Fruit fly (Drosophila melanogaster) whole organism, embryonic: ENCODE results near the gene CG10147.

Experiments
- Asciz ChIP-seq: fragments of 200-800 bp; sonication (Bioruptor generic); optimal IDR thresholded peaks from 2 replicates; lab custom pipeline; 2017; ENCODE audit warnings: missing biosample characterization, mild to moderate bottlenecking, missing genetic modification characterization, missing genetic modification reagents
- Awh ChIP-seq: fragments of 200-800 bp; sonication (Bioruptor generic); IDR thresholded peaks from 2 replicates; pipeline ENCODE4, ENCODE4 v1.3.6; 2022; ENCODE audit warnings: missing biosample characterization, missing genetic modification characterization
- CG10147 ChIP-seq: fragments of 200-800 bp; sonication (Bioruptor generic); optimal IDR thresholded peaks from 2 replicates; lab custom pipeline; 2019; ENCODE audit warnings: missing biosample characterization, mild to moderate bottlenecking, missing genetic modification characterization, moderate library complexity
- CG10366 ChIP-seq: fragments of 200-800 bp; sonication (Bioruptor generic); IDR thresholded peaks from 2 replicates; pipeline ENCODE4 v1.3.6; 2022; ENCODE audit warnings: missing biosample characterization, missing genetic modification characterization
- CG11093 ChIP-seq: fragments of 200-800 bp; sonication (Bioruptor generic); IDR thresholded peaks from 3 replicates; pipeline ENCODE4 v1.3.6; 2022; ENCODE audit warnings: missing biosample characterization, missing genetic modification characterization
- CG11398 ChIP-seq: fragments of 200-800 bp; sonication (Bioruptor generic); optimal IDR thresholded peaks from 2 replicates; lab custom pipeline; 2016; ENCODE audit warnings: missing biosample characterization, missing genetic modification characterization
- CG13424 ChIP-seq: fragments of 200-800 bp; sonication (Bioruptor generic); optimal IDR thresholded peaks from 2 replicates; lab custom pipeline; 2019; ENCODE audit warnings: missing biosample characterization, mild to moderate bottlenecking, missing genetic modification characterization, moderate library complexity
- CG13624 ChIP-seq: fragments of 200-800 bp; sonication (Bioruptor generic); optimal IDR thresholded peaks from 2 replicates; lab custom pipeline; 2016; ENCODE audit warnings: missing biosample characterization, missing genetic modification characterization
- CG14050 ChIP-seq: fragments of 200-800 bp; sonication (Bioruptor generic); IDR thresholded peaks from 3 replicates; pipeline ENCODE4 v1.3.6; 2022; ENCODE audit warnings: missing biosample characterization, missing genetic modification characterization
- CG14441 ChIP-seq: fragments of 200-800 bp; sonication (Bioruptor generic); IDR thresholded peaks from 2 replicates; pipeline ENCODE4 v1.3.6; 2022; ENCODE audit warnings: missing biosample characterization, missing genetic modification characterization
- CG15269 ChIP-seq: fragments of 200-800 bp; sonication (Bioruptor generic); optimal IDR thresholded peaks from 2 replicates; lab custom pipeline; 2018; ENCODE audit warnings: missing biosample characterization, mild to moderate bottlenecking, missing genetic modification characterization, moderate library complexity
- CG1529 ChIP-seq: fragments of 200-800 bp; sonication (Bioruptor generic); optimal IDR thresholded peaks from 3 replicates; lab custom pipeline; 2018; ENCODE audit warnings: missing biosample characterization, missing genetic modification characterization
- CG1603 ChIP-seq: fragments of 200-800 bp; sonication (Bioruptor generic); optimal IDR thresholded peaks from 2 replicates; lab custom pipeline; 2019; ENCODE audit warnings: missing biosample characterization, mild to moderate bottlenecking, missing genetic modification characterization, moderate library complexity
- CG17359 ChIP-seq: fragments of 200-800 bp; sonication (Bioruptor generic); optimal IDR thresholded peaks from 3 replicates; lab custom pipeline; 2018; ENCODE audit warnings: missing biosample characterization, mild to moderate bottlenecking, missing genetic modification characterization, moderate library complexity
- CG18619 ChIP-seq: fragments of 200-800 bp; sonication (Bioruptor generic); optimal IDR thresholded peaks from 3 replicates; lab custom pipeline; 2017; ENCODE audit warnings: missing biosample characterization, mild to moderate bottlenecking, missing genetic modification characterization
- CG2712 ChIP-seq: fragments of 200-800 bp; optimal IDR thresholded peaks from 3 replicates; lab custom pipeline; 2019; ENCODE audit warnings: missing biosample characterization, mild to moderate bottlenecking, missing genetic modification characterization, moderate library complexity
- CG30403 ChIP-seq: fragments of 200-800 bp; sonication (Bioruptor generic); optimal IDR thresholded peaks from 3 replicates; lab custom pipeline; 2016; ENCODE audit warnings: missing biosample characterization, missing genetic modification characterization
- CG32767 ChIP-seq: fragments of 200-800 bp; sonication (Bioruptor generic); IDR thresholded peaks from 2 replicates; pipeline ENCODE4 v1.3.6; 2022; ENCODE audit warnings: missing biosample characterization, missing genetic modification characterization
- CG4424 ChIP-seq: fragments of 200-800 bp; sonication (Bioruptor generic); optimal IDR thresholded peaks from 3 replicates; lab custom pipeline; 2016; ENCODE audit warnings: missing biosample characterization, missing genetic modification characterization
- CG5953 ChIP-seq: fragments of 200-800 bp; sonication (Bioruptor generic); IDR thresholded peaks from 2 replicates; pipeline ENCODE4 v1.3.6; 2022; ENCODE audit warnings: missing biosample characterization, missing genetic modification characterization
- CG6689 ChIP-seq: fragments of 200-800 bp; sonication (Bioruptor generic); IDR thresholded peaks from 2 replicates; pipeline ENCODE4 v1.3.6; 2022; ENCODE audit warnings: missing biosample characterization, missing genetic modification characterization
- CG7556 ChIP-seq: fragments of 200-800 bp; sonication (Bioruptor generic); optimal IDR thresholded peaks from 2 replicates; lab custom pipeline; 2017; ENCODE audit warnings: missing biosample characterization, mild to moderate bottlenecking, missing genetic modification characterization
- CG7839 ChIP-seq: fragments of 200-800 bp; sonication (Bioruptor generic); optimal IDR thresholded peaks from 3 replicates; lab custom pipeline; 2018; ENCODE audit warnings: missing biosample characterization, mild to moderate bottlenecking, missing genetic modification characterization, moderate library complexity
- CG8388 ChIP-seq: fragments of 200-800 bp; sonication (Bioruptor generic); optimal IDR thresholded peaks from 2 replicates; lab custom pipeline; 2019; ENCODE audit warnings: missing biosample characterization, mild to moderate bottlenecking, missing genetic modification characterization, moderate library complexity
- CG9437 ChIP-seq: fragments of 200-800 bp; sonication (Bioruptor generic); optimal IDR thresholded peaks from 2 replicates; lab custom pipeline; 2018; ENCODE audit warnings: missing biosample characterization, mild to moderate bottlenecking, missing genetic modification characterization
- CoRest ChIP-seq: fragments of 200-800 bp; sonication (Bioruptor generic); optimal IDR thresholded peaks from 3 replicates; lab custom pipeline; 2018; ENCODE audit warnings: missing biosample characterization, mild to moderate bottlenecking, missing genetic modification characterization, moderate library complexity
- Dp ChIP-seq: fragments of 200-800 bp; sonication (Bioruptor generic); optimal IDR thresholded peaks from 2 replicates; lab custom pipeline; 2018; ENCODE audit warnings: missing biosample characterization, mild to moderate bottlenecking, missing genetic modification characterization, moderate library complexity
- Drgx ChIP-seq: fragments of 200-800 bp; sonication (Bioruptor generic); IDR thresholded peaks from 2 replicates; pipeline ENCODE4 v1.3.6; 2022; ENCODE audit warnings: missing biosample characterization, missing genetic modification characterization
- HHEX ChIP-seq: fragments of 200-800 bp; sonication (Bioruptor generic); optimal IDR thresholded peaks from 3 replicates; lab custom pipeline; 2017; ENCODE audit warnings: missing biosample characterization, mild to moderate bottlenecking, missing genetic modification characterization, missing genetic modification reagents
- Hr51 ChIP-seq, 2 experiments: fragments of 200-800 bp; sonication (Bioruptor generic); optimal IDR thresholded peaks; 2 replicates in 1 of 2; 3 replicates in 1 of 2; lab custom pipeline; 2016 to 2018; ENCODE audit warnings: missing biosample characterization in 2 of 2, missing genetic modification characterization in 2 of 2, mild to moderate bottlenecking in 1 of 2, moderate library complexity in 1 of 2
- Oaz ChIP-seq: fragments of 200-800 bp; sonication (Bioruptor generic); IDR thresholded peaks from 2 replicates; pipeline ENCODE4 v1.3.6; 2022; ENCODE audit warnings: missing biosample characterization, missing genetic modification characterization
- Oli ChIP-seq: fragments of 200-800 bp; sonication (Bioruptor generic); optimal IDR thresholded peaks from 2 replicates; lab custom pipeline; 2018; ENCODE audit warnings: missing biosample characterization, mild to moderate bottlenecking, missing genetic modification characterization, moderate library complexity
- Sox100B ChIP-seq: fragments of 200-800 bp; sonication (Bioruptor generic); optimal IDR thresholded peaks from 3 replicates; lab custom pipeline; 2018; ENCODE audit warnings: missing biosample characterization, mild to moderate bottlenecking, missing genetic modification characterization
- Sox102F ChIP-seq: fragments of 200-800 bp; sonication (Bioruptor generic); optimal IDR thresholded peaks from 2 replicates; lab custom pipeline; 2018; ENCODE audit warnings: missing biosample characterization, mild to moderate bottlenecking, missing genetic modification characterization, moderate library complexity
- ap ChIP-seq: fragments of 200-800 bp; sonication (Bioruptor generic); IDR thresholded peaks from 2 replicates; pipeline ENCODE4 v1.3.6; 2022; ENCODE audit warnings: missing biosample characterization, missing genetic modification characterization
- bigmax ChIP-seq: fragments of 200-800 bp; sonication (Bioruptor generic); optimal IDR thresholded peaks from 2 replicates; lab custom pipeline; 2018; ENCODE audit warnings: missing biosample characterization, mild to moderate bottlenecking, missing genetic modification characterization
- chm ChIP-seq: fragments of 200-800 bp; sonication (Bioruptor generic); IDR thresholded peaks from 2 replicates; pipeline ENCODE4 v1.3.6; 2022; ENCODE audit warnings: missing biosample characterization, missing genetic modification characterization
- ewg ChIP-seq: fragments of 200-800 bp; sonication (Bioruptor generic); optimal IDR thresholded peaks from 3 replicates; lab custom pipeline; 2017; ENCODE audit warnings: mild to moderate bottlenecking, missing biosample characterization, missing genetic modification reagents, missing genetic modification characterization
- gem ChIP-seq: fragments of 200-800 bp; sonication (Bioruptor generic); optimal IDR thresholded peaks from 2 replicates; lab custom pipeline; 2019; ENCODE audit warnings: missing biosample characterization, mild to moderate bottlenecking, missing genetic modification characterization, moderate library complexity
- hth ChIP-seq: fragments of >200 bp; optimal IDR thresholded peaks from 2 replicates; lab custom pipeline; 2017; ENCODE audit warnings: inconsistent platforms
- ken ChIP-seq: fragments of 200-800 bp; sonication (Bioruptor generic); IDR thresholded peaks from 3 replicates; pipeline ENCODE4 v1.3.6; 2022; ENCODE audit warnings: missing biosample characterization, missing genetic modification characterization
- lbe ChIP-seq: fragments of 200-800 bp; sonication (Bioruptor generic); optimal IDR thresholded peaks from 2 replicates; lab custom pipeline; 2016; ENCODE audit warnings: missing biosample characterization, mild to moderate bottlenecking, missing genetic modification characterization
- lov ChIP-seq, 2 experiments: fragments of 200-800 bp in 1 of 2; fragments of >200 bp in 1 of 2; sonication (Bioruptor generic) in 1 of 2; IDR thresholded peaks in 1 of 2; optimal IDR thresholded peaks in 1 of 2; 2 replicates in 1 of 2; 3 replicates in 1 of 2; pipeline versions ENCODE4 v1.3.6 to Lab custom; 2017 to 2022; ENCODE audit warnings: missing biosample characterization in 1 of 2, missing genetic modification characterization in 1 of 2
- nom ChIP-seq: fragments of 200-800 bp; sonication (Bioruptor generic); optimal IDR thresholded peaks from 2 replicates; lab custom pipeline; 2017; ENCODE audit warnings: missing biosample characterization, missing genetic modification characterization, mild to moderate bottlenecking, moderate library complexity, missing genetic modification reagents
- otp ChIP-seq: fragments of 200-800 bp; sonication (Bioruptor generic); IDR thresholded peaks from 3 replicates; pipeline ENCODE4, ENCODE4 v1.3.6; 2022; ENCODE audit warnings: missing biosample characterization, missing genetic modification characterization
- slbo ChIP-seq: fragments of 200-800 bp; sonication (Bioruptor generic); IDR thresholded peaks from 2 replicates; pipeline ENCODE4 v1.3.6; 2022; ENCODE audit warnings: missing biosample characterization, missing genetic modification characterization
- unpg ChIP-seq: fragments of 200-800 bp; sonication (Bioruptor generic); optimal IDR thresholded peaks from 3 replicates; lab custom pipeline; 2018; ENCODE audit warnings: missing biosample characterization, mild to moderate bottlenecking, missing genetic modification characterization, moderate library complexity
- vvl ChIP-seq: fragments of 200-800 bp; sonication (Bioruptor generic); IDR thresholded peaks from 2 replicates; pipeline ENCODE4 v1.3.6; 2022; ENCODE audit warnings: missing biosample characterization, missing genetic modification characterization
- zfh1 ChIP-seq: fragments of 200-800 bp; sonication (Bioruptor generic); IDR thresholded peaks from 3 replicates; pipeline ENCODE4 v1.3.6; 2022; ENCODE audit warnings: missing biosample characterization, missing genetic modification characterization

The CG10147 gene

DNA sequence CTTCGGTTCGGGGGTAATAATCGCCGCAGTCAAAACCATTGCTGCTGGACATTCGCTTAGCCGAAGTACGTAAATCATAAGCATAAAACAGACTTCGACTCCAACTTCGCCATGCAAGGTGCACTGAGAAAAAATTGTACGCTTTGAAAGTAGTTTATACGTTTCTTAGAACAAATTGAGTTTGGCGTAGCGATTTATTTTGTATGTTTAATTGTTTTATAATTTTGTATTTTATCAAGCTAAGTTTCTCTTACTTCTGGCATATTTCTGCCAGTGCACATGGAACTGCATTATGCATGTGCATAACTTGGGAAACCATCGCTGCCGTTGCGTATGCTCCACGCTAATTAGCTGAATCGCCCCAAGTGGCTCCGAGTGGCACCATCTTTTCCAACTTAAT is 5.4 kb downstream of the CG10147 start (continued):
- 0 out of 2 replicates have a peak, but pooled peaks have one; percentile 17 for TF ChIP-seq slbo (GFP tag; lab: Robert Waterston, UW)
- peak; percentile 49; the same call in 1 of the 2 replicates for TF ChIP-seq CG5953 (GFP tag; lab: Robert Waterston, UW)
- peak; percentile 34 for TF ChIP-seq Asciz
- no peak; the same call in 1 of the 2 replicates for TF ChIP-seq CG32767 (GFP tag; lab: Robert Waterston, UW)
- TF ChIP-seq CG10366 (GFP tag; lab: Robert Waterston, UW) = peak; percentile 47
- no peak for TF ChIP-seq CG13624
- peak; percentile 4 for TF ChIP-seq CoRest (tag; lab: Kevin White, UChicago)
- TF ChIP-seq nom (GFP tag; lab: Kevin White, UChicago) = peak; percentile 7
- no peak for TF ChIP-seq CG11398
- TF ChIP-seq CG6689 = 0 out of 2 replicates have a peak, but pooled peaks have one; percentile 18
- TF ChIP-seq otp (GFP tag; lab: Robert Waterston, UW) = 0 out of 3 replicates have a peak, but pooled peaks have one; percentile 35
- no peak for TF ChIP-seq CG11093
- TF ChIP-seq lbe = no peak
- TF ChIP-seq ewg (GFP tag; lab: Kevin White, UChicago) = peak; percentile 10
- TF ChIP-seq CG30403 (GFP tag; lab: Kevin White, UChicago) = peak; percentile 30
- no peak for TF ChIP-seq hth (lab: Kevin White, UChicago)
- peak; percentile 23 for TF ChIP-seq CG13424 (tag; lab: Kevin White, UChicago)
- peak; percentile 93 for TF ChIP-seq Drgx (GFP tag; lab: Robert Waterston, UW)
- peak; percentile 92 for TF ChIP-seq vvl (GFP tag; lab: Robert Waterston, UW)
- TF ChIP-seq Sox100B (GFP tag; lab: Kevin White, UChicago) = peak; percentile 10
- TF ChIP-seq Awh = peak; percentile 71
- TF ChIP-seq zfh1 (GFP tag; lab: Robert Waterston, UW) = peak; percentile 44; the same call in 1 of the 3 replicates
- TF ChIP-seq CG15269 (tag; lab: Kevin White, UChicago) = peak; percentile 1
- no peak for TF ChIP-seq CG18619
- TF ChIP-seq lov (optimal IDR thresholded peaks at IDR 0.05; lab: Kevin White, UChicago) = no peak
- 0 out of 3 replicates have a peak, but pooled peaks have one; percentile 38 for TF ChIP-seq lov (GFP tag; IDR thresholded peaks at IDR 0.05; lab: Robert Waterston, UW)
- no peak for TF ChIP-seq HHEX (GFP tag; lab: Kevin White, UChicago)
- peak; percentile 25 for TF ChIP-seq CG1603 (tag; lab: Kevin White, UChicago)
- peak; percentile 6 for TF ChIP-seq CG7556 (GFP tag; lab: Kevin White, UChicago)
- no peak for TF ChIP-seq bigmax (GFP tag; lab: Kevin White, UChicago)
- TF ChIP-seq CG14441 (GFP tag; lab: Robert Waterston, UW) = peak; percentile 30; the same call in 1 of the 2 replicates
- TF ChIP-seq ap (GFP tag; lab: Robert Waterston, UW) = 0 out of 2 replicates have a peak, but pooled peaks have one; percentile 14
- peak; percentile 68 for TF ChIP-seq CG17359 (tag; lab: Kevin White, UChicago)
- TF ChIP-seq Dp (GFP tag; lab: Kevin White, UChicago) = no peak
- TF ChIP-seq Oaz (GFP tag; lab: Robert Waterston, UW) = 0 out of 2 replicates have a peak, but pooled peaks have one; percentile 4
- peak; percentile 45 for TF ChIP-seq CG2712
- no peak for TF ChIP-seq chm (GFP tag; lab: Robert Waterston, UW)
- TF ChIP-seq CG4424 (GFP tag; lab: Kevin White, UChicago) = peak; percentile 32
- peak; percentile 34 for TF ChIP-seq CG7839 (tag; lab: Kevin White, UChicago)
- TF ChIP-seq Hr51 (GFP tag; optimal IDR thresholded peaks at IDR 0.05; lab: Kevin White, UChicago) = peak in 1 of 2 experiments; percentile 60
- TF ChIP-seq ken (GFP tag; lab: Robert Waterston, UW) = peak; percentile 77
- TF ChIP-seq CG8388 (GFP tag; lab: Kevin White, UChicago) = peak; percentile 30
- peak; percentile 63 for TF ChIP-seq gem (tag; lab: Kevin White, UChicago)
- TF ChIP-seq CG9437 (GFP tag; lab: Kevin White, UChicago) = peak; percentile 5
- no peak for TF ChIP-seq CG10147 (GFP tag; lab: Kevin White, UChicago)
- peak; percentile 77 for TF ChIP-seq Sox102F (GFP tag; lab: Kevin White, UChicago)
- TF ChIP-seq unpg (GFP tag; lab: Kevin White, UChicago) = peak; percentile 32
- 0 out of 3 replicates have a peak, but pooled peaks have one; percentile 26 for TF ChIP-seq CG14050
- peak; percentile 21 for TF ChIP-seq CG1529 (GFP tag; lab: Kevin White, UChicago)
- TF ChIP-seq Oli (tag; lab: Kevin White, UChicago) = peak; percentile 15
